Worm (Caenorhabditis elegans): ENCODE data around the gene nep-15.

DNA sequence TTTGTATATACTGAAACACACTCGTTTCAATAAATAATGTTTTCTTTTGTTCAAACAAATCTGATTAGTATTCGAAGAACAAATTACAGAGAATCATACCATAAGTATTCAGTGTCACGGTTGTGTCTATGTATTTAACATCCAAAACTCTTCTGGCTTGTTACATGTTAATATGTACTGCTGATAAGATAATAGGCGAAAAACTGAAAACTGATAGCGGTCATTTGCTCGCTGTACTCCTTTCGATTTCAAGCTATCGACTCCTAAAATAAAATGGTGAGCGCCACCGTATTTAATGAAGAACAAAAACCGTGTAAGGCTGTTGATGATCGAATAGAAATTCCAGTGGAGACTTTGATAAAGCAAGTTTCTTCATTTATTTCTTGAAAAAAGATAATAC lies 48.6 kb upstream of the nep-15 start, which contains the start of gene R09F10.1:
- TF ChIP-seq nhr-28 (tag; optimal IDR thresholded peaks at IDR 0.05) = no peak
- no peak for TF ChIP-seq nhr-76 (tag; optimal IDR thresholded peaks at IDR 0.05)
- no peak for TF ChIP-seq elt-3 (tag; optimal IDR thresholded peaks at IDR 0.05)
- no peak for TF ChIP-seq elt-1 (tag; optimal IDR thresholded peaks at IDR 0.05; ENCODE audit: borderline replicate concordance, insufficient read depth)
- no peak for TF ChIP-seq unc-62 (GFP tag; optimal IDR thresholded peaks at IDR 0.05)
- TF ChIP-seq snpc-4 (tag; optimal IDR thresholded peaks at IDR 0.05) = no peak
- TF ChIP-seq lsy-2 (tag; optimal IDR thresholded peaks at IDR 0.05) = no peak
- no peak for TF ChIP-seq unc-39 (tag; optimal IDR thresholded peaks at IDR 0.05)
